Worm (Caenorhabditis elegans): Measurements from ENCODE around the gene try-9.

ce11 chrII:4405358-4405757 is 37.3 kb downstream of the try-9 start, which contains the start of gene ZK430.5:
- TF ChIP-seq rnt-1 (tag; optimal IDR thresholded peaks at IDR 0.05) (no peak), sox-4 (tag; optimal IDR thresholded peaks at IDR 0.05) (no peak), syd-9 (tag; optimal IDR thresholded peaks at IDR 0.05) (no peak), nfya-1 (tag; optimal IDR thresholded peaks at IDR 0.05) (no peak), pha-4 (tag; optimal IDR thresholded peaks at IDR 0.05) (no peak), lin-11 (tag; optimal IDR thresholded peaks at IDR 0.05) (no peak), nhr-11 (tag; optimal IDR thresholded peaks at IDR 0.05) (no peak), ama-1 (optimal IDR thresholded peaks at IDR 0.05) (no peak), ceh-9 (tag; optimal IDR thresholded peaks at IDR 0.05) (no peak), tbx-2 (tag; optimal IDR thresholded peaks at IDR 0.05) (no peak), tbx-7 (tag; optimal IDR thresholded peaks at IDR 0.05) (no peak), nhr-232 (tag; optimal IDR thresholded peaks at IDR 0.05) (no peak)

Data from whole organism, late embryonic.